Worm (Caenorhabditis elegans) whole organism, midembryonic: ENCODE data around the gene srg-40.

Experiments
- T22C8.4 ChIP-seq: fragments of 200-800 bp; sonication (Bioruptor generic); IDR thresholded peaks from 2 replicates; pipeline ENCODE4 v1.3.6; 2022; ENCODE audit warnings: missing genetic modification characterization, missing compliant biosample characterization
- cog-1 ChIP-seq: sonication (generic microtip); optimal IDR thresholded peaks from 2 replicates; lab custom pipeline; 2016; ENCODE audit warnings: missing genetic modification characterization, missing compliant biosample characterization
- flt-1 ChIP-seq: fragments of 200-800 bp; sonication (Bioruptor generic); IDR thresholded peaks from 2 replicates; pipeline ENCODE4 v1.3.6; 2022; ENCODE audit warnings: missing genetic modification characterization, missing compliant biosample characterization
- klf-2 ChIP-seq: fragments of 200-800 bp; sonication (Bioruptor generic); conservative IDR thresholded peaks from 2 replicates; pipeline ENCODE4 v1.3.6; 2022; ENCODE audit warnings: missing genetic modification reagents, missing genetic modification characterization, missing compliant biosample characterization
- tab-1 ChIP-seq: fragments of 200-800 bp; sonication (Bioruptor generic); IDR thresholded peaks from 2 replicates; pipeline ENCODE4 v1.3.6; 2022; ENCODE audit warnings: missing genetic modification characterization, missing compliant biosample characterization

DNA sequence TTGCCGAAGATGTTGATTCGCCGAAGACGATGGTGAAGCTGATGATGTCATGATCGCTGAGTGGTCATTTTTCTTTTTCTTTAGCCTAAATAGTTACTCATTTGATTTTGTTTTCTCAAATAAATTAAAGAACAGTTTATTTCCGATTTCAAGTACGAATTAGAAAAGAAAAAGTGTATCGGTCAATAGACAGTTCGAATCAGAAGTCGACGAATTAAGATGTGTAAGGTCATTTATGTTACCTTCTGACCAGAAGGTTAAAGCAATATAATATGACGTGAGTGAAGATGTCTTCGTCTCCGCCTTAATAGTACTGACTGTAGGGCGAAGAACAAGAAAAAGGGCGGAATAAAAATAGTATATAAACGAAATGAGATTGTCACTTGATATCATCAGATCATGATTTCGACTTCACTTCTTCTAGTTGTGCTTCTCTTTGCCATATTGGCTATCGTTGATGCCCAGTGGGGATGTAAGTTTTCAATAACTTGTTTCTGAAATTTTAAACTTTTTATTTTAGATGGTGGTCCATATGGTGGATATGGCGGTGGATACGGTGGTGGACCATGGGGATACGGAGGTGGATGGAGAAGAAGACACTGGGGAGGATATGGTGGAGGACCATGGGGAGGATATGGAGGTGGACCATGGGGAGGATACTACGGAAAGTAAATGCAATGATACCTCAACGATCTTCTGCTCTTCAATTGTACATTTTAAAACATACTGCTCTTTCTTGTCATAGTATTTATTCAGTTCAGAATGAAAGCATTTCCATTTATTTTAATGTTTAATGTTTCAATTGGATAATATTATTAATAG is 17.2 kb downstream of the srg-40 start, which contains the start of the genes T19C4.24 and nlp-33:
- no peak for TF ChIP-seq klf-2 (GFP tag; lab: Robert Waterston, UW)
- TF ChIP-seq flt-1 (GFP tag; lab: Robert Waterston, UW): no peak
- TF ChIP-seq tab-1 (GFP tag; lab: Robert Waterston, UW): no peak
- no peak for TF ChIP-seq T22C8.4 (GFP tag; lab: Robert Waterston, UW)
- TF ChIP-seq cog-1 (tag; lab: Kevin White, UChicago): no peak
